Fruit fly (Drosophila melanogaster) whole organism, embryonic: ENCODE results near the gene CDase.

Experiments used
- Abd-B ChIP-seq: fragments of 200-800 bp; sonication (Bioruptor generic); optimal IDR thresholded peaks from 2 replicates; lab custom pipeline; 2018; ENCODE audit warnings: missing biosample characterization, mild to moderate bottlenecking, missing genetic modification characterization, moderate library complexity
- CG11085 ChIP-seq: fragments of 200-800 bp; sonication (Bioruptor generic); IDR thresholded peaks from 2 replicates; pipeline ENCODE4 v1.3.6; 2022; ENCODE audit warnings: missing biosample characterization, missing genetic modification characterization
- CG11093 ChIP-seq: fragments of 200-800 bp; sonication (Bioruptor generic); IDR thresholded peaks from 3 replicates; pipeline ENCODE4 v1.3.6; 2022; ENCODE audit warnings: missing biosample characterization, missing genetic modification characterization
- CG12071 ChIP-seq: fragments of 200-800 bp; sonication (Bioruptor generic); optimal IDR thresholded peaks from 3 replicates; lab custom pipeline; 2018; ENCODE audit warnings: missing biosample characterization, mild to moderate bottlenecking, missing genetic modification characterization
- CG12744 ChIP-seq: fragments of 200-800 bp; sonication (Bioruptor generic); optimal IDR thresholded peaks from 2 replicates; lab custom pipeline; 2016; ENCODE audit warnings: missing biosample characterization, missing genetic modification characterization
- CG15696 ChIP-seq: fragments of 200-800 bp; sonication (Bioruptor generic); optimal IDR thresholded peaks from 2 replicates; lab custom pipeline; 2019; ENCODE audit warnings: missing biosample characterization, mild to moderate bottlenecking, missing genetic modification characterization, moderate library complexity
- CG17328 ChIP-seq: fragments of 200-800 bp; sonication (Bioruptor generic); IDR thresholded peaks from 2 replicates; pipeline ENCODE4 v1.3.6; 2022; ENCODE audit warnings: missing biosample characterization, missing genetic modification characterization
- CG30403 ChIP-seq: fragments of 200-800 bp; sonication (Bioruptor generic); optimal IDR thresholded peaks from 3 replicates; lab custom pipeline; 2016; ENCODE audit warnings: missing biosample characterization, missing genetic modification characterization
- CG3281 ChIP-seq: fragments of 200-800 bp; sonication (Bioruptor generic); optimal IDR thresholded peaks from 3 replicates; lab custom pipeline; 2017; ENCODE audit warnings: missing biosample characterization, mild to moderate bottlenecking, missing genetic modification characterization
- CG33213 ChIP-seq: fragments of 200-800 bp; sonication (Bioruptor generic); optimal IDR thresholded peaks from 3 replicates; lab custom pipeline; 2016; ENCODE audit warnings: missing biosample characterization, missing genetic modification characterization
- CG4328 ChIP-seq: fragments of 200-800 bp; sonication (Bioruptor generic); optimal IDR thresholded peaks from 3 replicates; lab custom pipeline; 2017; ENCODE audit warnings: missing biosample characterization, missing genetic modification reagents, missing genetic modification characterization
- CG4404 ChIP-seq: fragments of 200-800 bp; sonication (Bioruptor generic); IDR thresholded peaks from 2 replicates; pipeline ENCODE4 v1.3.6; 2022; ENCODE audit warnings: missing biosample characterization, missing genetic modification characterization
- CG8924 ChIP-seq: fragments of 200-800 bp; optimal IDR thresholded peaks from 3 replicates; lab custom pipeline; 2019; ENCODE audit warnings: missing biosample characterization, mild to moderate bottlenecking, missing genetic modification characterization, moderate library complexity
- CG9727 ChIP-seq: fragments of 200-800 bp; sonication (Bioruptor generic); optimal IDR thresholded peaks from 3 replicates; lab custom pipeline; 2017; ENCODE audit warnings: missing biosample characterization, mild to moderate bottlenecking, missing genetic modification characterization
- Camta ChIP-seq: fragments of 200-800 bp; sonication (Bioruptor generic); optimal IDR thresholded peaks from 2 replicates; lab custom pipeline; 2016; ENCODE audit warnings: missing biosample characterization, missing genetic modification characterization
- D ChIP-seq, 2 experiments: fragments of 200-800 bp in 1 of 2; fragments of >200 bp in 1 of 2; sonication (Bioruptor generic) in 1 of 2; optimal IDR thresholded peaks; 2 replicates in 1 of 2; 3 replicates in 1 of 2; lab custom pipeline; 2017; ENCODE audit warnings: mild to moderate bottlenecking in 1 of 2, missing biosample characterization in 1 of 2, missing genetic modification characterization in 1 of 2, missing genetic modification reagents in 1 of 2
- D19B ChIP-seq: fragments of 200-800 bp; sonication (Bioruptor generic); optimal IDR thresholded peaks from 2 replicates; lab custom pipeline; 2017; ENCODE audit warnings: missing biosample characterization, mild to moderate bottlenecking, missing genetic modification characterization
- HHEX ChIP-seq: fragments of 200-800 bp; sonication (Bioruptor generic); optimal IDR thresholded peaks from 3 replicates; lab custom pipeline; 2017; ENCODE audit warnings: missing biosample characterization, mild to moderate bottlenecking, missing genetic modification characterization, missing genetic modification reagents
- Hey ChIP-seq: fragments of 200-800 bp; sonication (Bioruptor generic); optimal IDR thresholded peaks from 3 replicates; lab custom pipeline; 2018; ENCODE audit warnings: missing biosample characterization, mild to moderate bottlenecking, missing genetic modification characterization
- HmgD ChIP-seq: fragments of 200-800 bp; sonication (Bioruptor generic); optimal IDR thresholded peaks from 3 replicates; lab custom pipeline; 2016; ENCODE audit warnings: missing biosample characterization, missing genetic modification characterization
- MBD-R2 ChIP-seq: fragments of 200-800 bp; sonication (Bioruptor generic); IDR thresholded peaks from 2 replicates; pipeline ENCODE4 v1.3.6; 2022; ENCODE audit warnings: missing biosample characterization, missing genetic modification characterization
- Mad ChIP-seq: fragments of 200-800 bp; sonication (Bioruptor generic); optimal IDR thresholded peaks from 2 replicates; lab custom pipeline; 2016; ENCODE audit warnings: missing biosample characterization, missing genetic modification characterization
- Max ChIP-seq: fragments of 200-800 bp; sonication (Bioruptor generic); optimal IDR thresholded peaks from 2 replicates; lab custom pipeline; 2016; ENCODE audit warnings: missing biosample characterization, mild to moderate bottlenecking, missing genetic modification characterization
- Rfx ChIP-seq: fragments of 200-800 bp; sonication (Bioruptor generic); IDR thresholded peaks from 2 replicates; pipeline ENCODE4 v1.3.6; 2022; ENCODE audit warnings: missing biosample characterization, missing genetic modification characterization
- Trl ChIP-seq, 3 experiments: fragments of >200 bp in 2 of 3; fragments of 200-800 bp in 1 of 3; sonication (Bioruptor generic) in 1 of 3; optimal IDR thresholded peaks; 2 replicates in 1 of 3; 3 replicates in 2 of 3; lab custom pipeline; 2016 to 2017; ENCODE audit warnings: missing biosample characterization in 1 of 3, missing genetic modification characterization in 1 of 3
- Usf ChIP-seq: fragments of 200-800 bp; sonication (Bioruptor generic); optimal IDR thresholded peaks from 2 replicates; lab custom pipeline; 2017; ENCODE audit warnings: missing genotype, missing biosample characterization, missing genetic modification characterization
- bigmax ChIP-seq: fragments of 200-800 bp; sonication (Bioruptor generic); optimal IDR thresholded peaks from 2 replicates; lab custom pipeline; 2018; ENCODE audit warnings: missing biosample characterization, mild to moderate bottlenecking, missing genetic modification characterization
- crp ChIP-seq, 2 experiments: fragments of 200-800 bp; sonication (Bioruptor generic); optimal IDR thresholded peaks; 2 replicates in 1 of 2; 3 replicates in 1 of 2; lab custom pipeline; 2017; ENCODE audit warnings: missing biosample characterization in 2 of 2, missing genetic modification characterization in 2 of 2, mild to moderate bottlenecking in 1 of 2, moderate library complexity in 1 of 2
- dan ChIP-seq: fragments of 200-800 bp; sonication (Bioruptor generic); IDR thresholded peaks from 2 replicates; pipeline ENCODE4 v1.3.6; 2022; ENCODE audit warnings: missing biosample characterization, missing genetic modification characterization
- exex ChIP-seq: fragments of 200-800 bp; sonication (Bioruptor generic); optimal IDR thresholded peaks from 4 replicates; lab custom pipeline; 2018; ENCODE audit warnings: missing biosample characterization, mild to moderate bottlenecking, missing genetic modification characterization, moderate library complexity
- fru ChIP-seq: fragments of >200 bp; optimal IDR thresholded peaks from 2 replicates; lab custom pipeline; 2017
- gsb-n ChIP-seq: fragments of 200-800 bp; sonication (Bioruptor generic); optimal IDR thresholded peaks from 3 replicates; lab custom pipeline; 2018; ENCODE audit warnings: missing biosample characterization, mild to moderate bottlenecking, missing genetic modification characterization
- klu ChIP-seq: fragments of 200-800 bp; sonication (Bioruptor generic); IDR thresholded peaks from 2 replicates; pipeline ENCODE4 v1.3.6; 2022; ENCODE audit warnings: missing biosample characterization, missing genetic modification characterization
- lov ChIP-seq, 2 experiments: fragments of 200-800 bp in 1 of 2; fragments of >200 bp in 1 of 2; sonication (Bioruptor generic) in 1 of 2; IDR thresholded peaks in 1 of 2; optimal IDR thresholded peaks in 1 of 2; 2 replicates in 1 of 2; 3 replicates in 1 of 2; pipeline versions ENCODE4 v1.3.6 to Lab custom; 2017 to 2022; ENCODE audit warnings: missing biosample characterization in 1 of 2, missing genetic modification characterization in 1 of 2
- luna ChIP-seq: fragments of 200-800 bp; sonication (Bioruptor generic); optimal IDR thresholded peaks from 2 replicates; lab custom pipeline; 2016; ENCODE audit warnings: missing biosample characterization, missing genetic modification characterization
- mirr ChIP-seq: fragments of 200-800 bp; sonication (Bioruptor generic); optimal IDR thresholded peaks from 3 replicates; lab custom pipeline; 2018; ENCODE audit warnings: missing biosample characterization, mild to moderate bottlenecking, missing genetic modification characterization
- nau ChIP-seq: fragments of 200-800 bp; sonication (Bioruptor generic); optimal IDR thresholded peaks from 3 replicates; lab custom pipeline; 2017; ENCODE audit warnings: missing biosample characterization, mild to moderate bottlenecking, missing genetic modification characterization, missing genetic modification reagents
- nerfin-1 ChIP-seq: fragments of 200-800 bp; sonication (Bioruptor generic); optimal IDR thresholded peaks from 3 replicates; lab custom pipeline; 2019; ENCODE audit warnings: missing biosample characterization, mild to moderate bottlenecking, missing genetic modification characterization, moderate library complexity
- oc ChIP-seq: fragments of 200-800 bp; sonication (Bioruptor generic); optimal IDR thresholded peaks from 2 replicates; lab custom pipeline; 2018; ENCODE audit warnings: missing biosample characterization, mild to moderate bottlenecking, missing genetic modification characterization, moderate library complexity
- p53 ChIP-seq: fragments of 200-800 bp; sonication (Bioruptor generic); optimal IDR thresholded peaks from 2 replicates; lab custom pipeline; 2016; ENCODE audit warnings: missing biosample characterization, missing genetic modification characterization
- pfk ChIP-seq: fragments of 200-800 bp; sonication (Bioruptor generic); optimal IDR thresholded peaks from 2 replicates; lab custom pipeline; 2018; ENCODE audit warnings: missing biosample characterization, mild to moderate bottlenecking, missing genetic modification characterization, moderate library complexity
- pros ChIP-seq: fragments of 200-800 bp; sonication (Bioruptor generic); optimal IDR thresholded peaks from 3 replicates; lab custom pipeline; 2019; ENCODE audit warnings: missing biosample characterization, mild to moderate bottlenecking, missing genetic modification characterization, moderate library complexity
- sens ChIP-seq: fragments of 200-800 bp; sonication (Bioruptor generic); peaks from one replicate; lab custom pipeline; 2016; ENCODE audit warnings: missing biosample characterization, missing genetic modification characterization
- sisA ChIP-seq: fragments of 200-800 bp; sonication (Bioruptor generic); IDR thresholded peaks from 2 replicates; pipeline ENCODE4 v1.3.6; 2022; ENCODE audit warnings: missing biosample characterization, missing genetic modification characterization
- tna ChIP-seq: fragments of 200-800 bp; sonication (Bioruptor generic); IDR thresholded peaks from 2 replicates; pipeline ENCODE4 v1.3.6; 2022; ENCODE audit warnings: missing biosample characterization, missing genetic modification characterization; ENCODE audit not compliant: partially characterized antibody
- trem ChIP-seq: fragments of 200-800 bp; optimal IDR thresholded peaks from 3 replicates; lab custom pipeline; 2019; ENCODE audit warnings: missing biosample characterization, mild to moderate bottlenecking, missing genetic modification characterization, moderate library complexity
- wor ChIP-seq: fragments of 200-800 bp; sonication (Bioruptor generic); IDR thresholded peaks from 2 replicates; pipeline ENCODE4 v1.3.6; 2022; ENCODE audit warnings: missing biosample characterization, missing genetic modification characterization
- zen2 ChIP-seq: fragments of 200-800 bp; sonication (Bioruptor generic); IDR thresholded peaks from 3 replicates; pipeline ENCODE4 v1.3.6; 2022; ENCODE audit warnings: missing biosample characterization, missing genetic modification characterization; ENCODE audit not compliant: partially characterized antibody

CDase gene

dm6 chr3R:30413795-30414194 lies 45.5 kb upstream of the CDase start (continued):
- TF ChIP-seq CG12071 (GFP tag; lab: Kevin White, UChicago) (peak; percentile 40), CG9727 (GFP tag; lab: Kevin White, UChicago) (peak; percentile 48), CG17328 (GFP tag; lab: Robert Waterston, UW) (peak; percentile 71), CG15696 (no peak), CG11085 (GFP tag; lab: Robert Waterston, UW) (no peak), exex (tag; lab: Kevin White, UChicago) (no peak), HHEX (GFP tag; lab: Kevin White, UChicago) (peak; percentile 28), Mad (GFP tag; lab: Kevin White, UChicago) (no peak), CG4404 (no peak), MBD-R2 (GFP tag; lab: Robert Waterston, UW) (peak; percentile 28; the same call in 1 of the 2 replicates), trem (tag; lab: Kevin White, UChicago) (peak; percentile 12), mirr (GFP tag; lab: Kevin White, UChicago) (no peak), CG8924 (tag; lab: Kevin White, UChicago) (no peak), wor (GFP tag; lab: Robert Waterston, UW) (peak; percentile 46), Rfx (GFP tag; lab: Robert Waterston, UW) (peak; percentile 49), klu (GFP tag; lab: Robert Waterston, UW) (no peak), CG33213 (GFP tag; lab: Kevin White, UChicago) (no peak), Max (no peak), CG3281 (no peak), sisA (peak; percentile 38), Camta (GFP tag; lab: Kevin White, UChicago) (peak; percentile 24), CG12744 (GFP tag; lab: Kevin White, UChicago) (no peak), p53 (no peak), lov (optimal IDR thresholded peaks at IDR 0.05; lab: Kevin White, UChicago) (no peak), lov (GFP tag; IDR thresholded peaks at IDR 0.05; lab: Robert Waterston, UW) (0 out of 3 replicates have a peak, but pooled peaks have one; percentile 57), CG11093 (GFP tag; lab: Robert Waterston, UW) (peak; percentile 20; the same call in 1 of the 3 replicates)
- TF ChIP-seq, all 482 proteins: peak for 208

dm6 chr3R:30416765-30417274 lies 42.5 kb upstream of the CDase start:
- TF ChIP-seq fru (no peak), Hey (tag; lab: Kevin White, UChicago) (peak; percentile 93), CG30403 (GFP tag; lab: Kevin White, UChicago) (no peak), bigmax (GFP tag; lab: Kevin White, UChicago) (peak; percentile 74), luna (GFP tag; lab: Kevin White, UChicago) (no peak), tna (GFP tag; lab: Robert Waterston, UW) (no peak), crp (GFP tag; optimal IDR thresholded peaks at IDR 0.05; lab: Kevin White, UChicago) (no peak), Usf (no peak), Abd-B (GFP tag; lab: Kevin White, UChicago) (no peak), nerfin-1 (tag; lab: Kevin White, UChicago) (peak; percentile 30), pros (peak; percentile 49), D (optimal IDR thresholded peaks at IDR 0.05; lab: Kevin White, UChicago) (peak; percentile 42), D (GFP tag; optimal IDR thresholded peaks at IDR 0.05; lab: Kevin White, UChicago) (no peak), D19B (no peak), pfk (no peak), CG4328 (GFP tag; lab: Kevin White, UChicago) (no peak), oc (peak; percentile 69), HmgD (GFP tag; lab: Kevin White, UChicago) (no peak), nau (no peak), MBD-R2 (GFP tag; lab: Robert Waterston, UW) (no peak), dan (GFP tag; lab: Robert Waterston, UW) (no peak), gsb-n (peak; percentile 52), zen2 (GFP tag; lab: Robert Waterston, UW) (0 out of 3 replicates have a peak, but pooled peaks have one; percentile 19), Trl (optimal IDR thresholded peaks at IDR 0.05; lab: Kevin White, UChicago) (no peak), Trl (GFP tag; optimal IDR thresholded peaks at IDR 0.05; lab: Kevin White, UChicago) (no peak), sens (GFP tag; lab: Kevin White, UChicago) (peak; percentile 35)
